Worm (Caenorhabditis elegans) whole organism, L2 larva: ENCODE measurements around the gene rsp-6.

Experiments used
- R02D3.7 ChIP-seq: fragments of 150-350 bp; optimal IDR thresholded peaks from 2 replicates; lab custom pipeline; 2014; ENCODE audit warnings: missing biosample characterization, missing genetic modification characterization
- Y55F3AM.14 ChIP-seq: fragments of 200-800 bp; sonication (Bioruptor generic); optimal IDR thresholded peaks from 2 replicates; lab custom pipeline; 2018; ENCODE audit warnings: mild to moderate bottlenecking, missing genetic modification characterization, missing compliant biosample characterization
- alr-1 ChIP-seq: fragments of 150-350 bp; optimal IDR thresholded peaks from 2 replicates; lab custom pipeline; 2014; ENCODE audit warnings: missing biosample characterization, missing genetic modification characterization
- aly-2 ChIP-seq: fragments of 150-350 bp; optimal IDR thresholded peaks from 2 replicates; lab custom pipeline; 2014; ENCODE audit warnings: missing biosample characterization, missing genetic modification characterization
- crh-2 ChIP-seq: sonication (generic microtip); optimal IDR thresholded peaks from 2 replicates; lab custom pipeline; 2017; ENCODE audit warnings: missing biosample characterization, missing genetic modification characterization
- dmd-4 ChIP-seq: sonication (generic microtip); optimal IDR thresholded peaks from 2 replicates; lab custom pipeline; 2017; ENCODE audit warnings: missing biosample characterization, missing genetic modification characterization
- egl-27 ChIP-seq: sonication (generic microtip); optimal IDR thresholded peaks from 3 replicates; lab custom pipeline; 2017; ENCODE audit warnings: missing biosample characterization, missing genetic modification reagents, missing genetic modification characterization
- elt-1 ChIP-seq: fragments of 150-350 bp; optimal IDR thresholded peaks from 2 replicates; lab custom pipeline; 2014; ENCODE audit warnings: missing biosample characterization, missing genetic modification characterization
- elt-3 ChIP-seq: sonication (generic microtip); optimal IDR thresholded peaks from 2 replicates; lab custom pipeline; 2017; ENCODE audit warnings: missing biosample characterization, missing genetic modification characterization
- lin-13 ChIP-seq: fragments of 150-350 bp; optimal IDR thresholded peaks from 2 replicates; lab custom pipeline; 2014; ENCODE audit warnings: missing biosample characterization, missing genetic modification reagents, missing genetic modification characterization
- lin-39 ChIP-seq: fragments of 150-350 bp; optimal IDR thresholded peaks from 2 replicates; lab custom pipeline; 2014; ENCODE audit warnings: missing biosample characterization, missing genetic modification reagents, missing genetic modification characterization
- lsy-2 ChIP-seq, 2 experiments: fragments of 150-350 bp in 1 of 2; sonication (generic microtip) in 1 of 2; optimal IDR thresholded peaks; 2 replicates each; lab custom pipeline; 2014 to 2017; ENCODE audit warnings: missing biosample characterization in 2 of 2, missing genetic modification characterization in 2 of 2
- mab-5 ChIP-seq: fragments of 150-350 bp; optimal IDR thresholded peaks from 2 replicates; lab custom pipeline; 2014; ENCODE audit warnings: missing biosample characterization, missing genetic modification characterization
- mbf-1 ChIP-seq: sonication (generic microtip); optimal IDR thresholded peaks from 2 replicates; lab custom pipeline; 2017; ENCODE audit warnings: missing biosample characterization, missing genetic modification characterization
- mdl-1 ChIP-seq, 2 experiments: fragments of 150-350 bp in 1 of 2; sonication (generic microtip) in 1 of 2; optimal IDR thresholded peaks; 2 replicates each; lab custom pipeline; 2017; ENCODE audit warnings: missing biosample characterization in 2 of 2, missing genetic modification characterization in 2 of 2
- nhr-10 ChIP-seq: sonication (generic microtip); optimal IDR thresholded peaks from 2 replicates; lab custom pipeline; 2017; ENCODE audit warnings: missing biosample characterization, missing genetic modification characterization
- nhr-11 ChIP-seq: fragments of 150-350 bp; optimal IDR thresholded peaks from 2 replicates; lab custom pipeline; 2014; ENCODE audit warnings: missing biosample characterization, missing genetic modification characterization
- nhr-12 ChIP-seq: fragments of 150-350 bp; optimal IDR thresholded peaks from 2 replicates; lab custom pipeline; 2014; ENCODE audit warnings: missing biosample characterization, missing genetic modification characterization
- nhr-129 ChIP-seq: fragments of 150-350 bp; optimal IDR thresholded peaks from 2 replicates; lab custom pipeline; 2014; ENCODE audit warnings: missing biosample characterization, missing genetic modification characterization
- nhr-23 ChIP-seq: fragments of 150-350 bp; optimal IDR thresholded peaks from 2 replicates; lab custom pipeline; 2014; ENCODE audit warnings: missing biosample characterization, missing genetic modification reagents, missing genetic modification characterization
- nhr-237 ChIP-seq: fragments of 150-350 bp; optimal IDR thresholded peaks from 2 replicates; lab custom pipeline; 2014; ENCODE audit warnings: missing biosample characterization, missing genetic modification characterization
- nhr-25 ChIP-seq: fragments of 150-350 bp; sonication (generic microtip); optimal IDR thresholded peaks from 3 replicates; lab custom pipeline; 2014; ENCODE audit warnings: missing biosample characterization, missing genetic modification characterization
- nhr-6 ChIP-seq: fragments of 150-350 bp; optimal IDR thresholded peaks from 2 replicates; lab custom pipeline; 2014; ENCODE audit warnings: missing biosample characterization, missing genetic modification characterization
- nhr-77 ChIP-seq: fragments of 150-350 bp; optimal IDR thresholded peaks from 2 replicates; lab custom pipeline; 2014; ENCODE audit warnings: missing biosample characterization, missing genetic modification characterization
- peb-1 ChIP-seq: fragments of 150-350 bp; optimal IDR thresholded peaks from 2 replicates; lab custom pipeline; 2014; ENCODE audit warnings: missing biosample characterization, missing genetic modification characterization
- sem-4 ChIP-seq: fragments of 150-350 bp; optimal IDR thresholded peaks from 2 replicates; lab custom pipeline; 2014; ENCODE audit warnings: missing biosample characterization, missing genetic modification reagents, missing genetic modification characterization
- sma-3 ChIP-seq: sonication (generic microtip); optimal IDR thresholded peaks from 2 replicates; lab custom pipeline; 2016; ENCODE audit warnings: missing genetic modification reagents, missing genetic modification characterization, missing compliant biosample characterization
- snpc-4 ChIP-seq: fragments of 150-350 bp; optimal IDR thresholded peaks from 2 replicates; lab custom pipeline; 2014; ENCODE audit warnings: missing biosample characterization, missing genetic modification characterization
- unc-39 ChIP-seq: fragments of 150-350 bp; optimal IDR thresholded peaks from 2 replicates; lab custom pipeline; 2014; ENCODE audit warnings: missing biosample characterization, missing genetic modification characterization
- unc-55 ChIP-seq: fragments of 150-350 bp; sonication (generic microtip); optimal IDR thresholded peaks from 3 replicates; lab custom pipeline; 2014; ENCODE audit warnings: missing biosample characterization, missing genetic modification reagents, missing genetic modification characterization
- unc-62 ChIP-seq: fragments of 150-350 bp; optimal IDR thresholded peaks from 2 replicates; lab custom pipeline; 2014; ENCODE audit warnings: missing biosample characterization, missing genetic modification reagents, missing genetic modification characterization
- zag-1 ChIP-seq: fragments of 150-350 bp; optimal IDR thresholded peaks from 2 replicates; lab custom pipeline; 2014; ENCODE audit warnings: missing biosample characterization, missing genetic modification characterization
- ztf-1 ChIP-seq: fragments of 200-800 bp; sonication (Bioruptor generic); conservative IDR thresholded peaks from 2 replicates; pipeline ENCODE4 v1.3.6; 2022; ENCODE audit warnings: missing genetic modification characterization, missing compliant biosample characterization
- ztf-11 ChIP-seq: sonication (generic microtip); optimal IDR thresholded peaks from 2 replicates; lab custom pipeline; 2017; ENCODE audit warnings: missing biosample characterization, missing genetic modification characterization
- ztf-4 ChIP-seq: fragments of 150-350 bp; optimal IDR thresholded peaks from 2 replicates; lab custom pipeline; 2014; ENCODE audit warnings: missing biosample characterization, missing genetic modification characterization

rsp-6 gene

ce11 chrIV:7764319-7764718, 26.7 kb downstream of the rsp-6 start:
- no peak for TF ChIP-seq dmd-4
- TF ChIP-seq nhr-77: no peak
- no peak for TF ChIP-seq sem-4 (tag; lab: Kevin White, UChicago)
- no peak for TF ChIP-seq nhr-25 (tag; lab: Kevin White, UChicago)
- no peak for TF ChIP-seq crh-2 (tag; lab: Kevin White, UChicago)
- TF ChIP-seq nhr-237 (tag; lab: Kevin White, UChicago): no peak
- TF ChIP-seq nhr-129 (tag; lab: Kevin White, UChicago): no peak
- no peak for TF ChIP-seq snpc-4
- TF ChIP-seq mab-5 (tag; lab: Kevin White, UChicago): no peak
- TF ChIP-seq lin-39 (tag; lab: Kevin White, UChicago): no peak
- no peak for TF ChIP-seq ztf-1 (GFP tag; lab: Robert Waterston, UW)
- no peak for TF ChIP-seq ztf-11 (tag; lab: Kevin White, UChicago)
- TF ChIP-seq lin-13 (GFP tag; lab: Kevin White, UChicago): no peak
- TF ChIP-seq lsy-2 (tag; optimal IDR thresholded peaks at IDR 0.05; lab: Kevin White, UChicago): no peak
- TF ChIP-seq aly-2 (tag; lab: Kevin White, UChicago): no peak
- TF ChIP-seq R02D3.7 (tag; lab: Kevin White, UChicago): no peak
- no peak for TF ChIP-seq nhr-6 (tag; lab: Kevin White, UChicago)
- TF ChIP-seq elt-1 (tag; lab: Kevin White, UChicago): no peak

DNA sequence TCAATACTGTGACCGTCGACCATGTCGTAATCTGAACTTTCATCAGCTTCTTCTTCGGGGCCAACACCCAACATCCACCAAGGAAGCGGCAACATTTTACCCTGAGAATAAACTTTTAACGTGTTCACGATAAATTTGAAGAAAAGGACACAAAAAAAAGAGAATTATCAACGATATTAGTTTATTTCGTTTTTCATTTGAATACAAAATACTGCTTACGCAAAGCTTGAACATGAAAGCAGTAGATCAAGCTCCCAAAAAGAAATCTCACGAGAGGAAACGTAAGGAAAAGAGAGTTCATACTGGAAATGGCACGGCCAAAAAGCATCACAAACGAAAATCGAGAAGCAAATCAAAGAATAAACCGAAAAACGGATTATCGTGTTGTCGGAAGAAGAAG, 27.3 kb downstream of the rsp-6 start, which contains the start of the genes C46A5.6 and C46A5.1:
TSS of gene C46A5.6 (minus strand) at position 101 of the 400 bp plus-strand sequence.
TSS of gene C46A5.1 (plus strand) at position 184 of the 400 bp plus-strand sequence.
- no peak for TF ChIP-seq nhr-23 (tag; lab: Kevin White, UChicago)

DNA sequence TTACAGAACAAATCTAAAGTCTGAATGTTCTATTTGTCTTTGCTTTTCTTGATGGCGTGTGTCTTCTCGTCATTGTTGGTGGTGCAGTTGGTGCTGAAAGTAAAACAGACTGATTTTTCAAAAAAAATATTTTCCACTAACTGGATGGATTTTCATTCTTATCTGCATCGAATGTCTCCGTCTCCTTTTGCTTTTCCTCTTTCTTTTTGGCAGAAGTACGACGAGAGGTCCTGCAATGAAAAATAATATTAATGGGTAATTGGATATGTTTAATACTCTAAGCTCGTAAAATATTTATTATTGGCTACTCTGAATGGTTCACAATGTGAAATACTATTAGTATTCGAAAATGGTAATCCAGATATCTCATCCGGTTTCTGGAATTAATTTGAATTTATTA, 30.9 kb downstream of the rsp-6 start, which contains the start of gene del-7:
TSS of gene del-7 (plus strand) at position 301 of the 400 bp plus-strand sequence.
- TF ChIP-seq ztf-4 (tag; lab: Kevin White, UChicago): no peak
- TF ChIP-seq unc-62: no peak
- no peak for TF ChIP-seq egl-27 (tag; lab: Kevin White, UChicago)
- TF ChIP-seq lin-13 (GFP tag; lab: Kevin White, UChicago): no peak
- TF ChIP-seq nhr-12 (tag; lab: Kevin White, UChicago): no peak
- TF ChIP-seq nhr-129 (tag; lab: Kevin White, UChicago): no peak
- TF ChIP-seq lin-39 (tag; lab: Kevin White, UChicago): no peak
- TF ChIP-seq nhr-11 (tag; lab: Kevin White, UChicago): no peak
- TF ChIP-seq elt-3: no peak
- no peak for TF ChIP-seq nhr-237 (tag; lab: Kevin White, UChicago)
- TF ChIP-seq unc-39 (tag; lab: Kevin White, UChicago): no peak
- TF ChIP-seq nhr-25 (tag; lab: Kevin White, UChicago): no peak

ce11 chrIV:7759527-7759926, 31.5 kb downstream of the rsp-6 start, which contains the start of gene dsb-3:
Gene dsb-3, minus strand, starts transcription at chrIV:7759627.
- no peak for TF ChIP-seq sma-3
- no peak for TF ChIP-seq nhr-25 (tag; lab: Kevin White, UChicago)
- no peak for TF ChIP-seq lin-13 (GFP tag; lab: Kevin White, UChicago)
- TF ChIP-seq nhr-77: no peak
- no peak for TF ChIP-seq nhr-10 (tag; lab: Kevin White, UChicago)
- TF ChIP-seq aly-2 (tag; lab: Kevin White, UChicago): no peak
- TF ChIP-seq mbf-1: no peak
- no peak for TF ChIP-seq nhr-6 (tag; lab: Kevin White, UChicago)
- no peak for TF ChIP-seq alr-1 (tag; lab: Kevin White, UChicago)

ce11 chrIV:7757245-7757644, 33.8 kb downstream of the rsp-6 start, which contains the start of gene C46A5.4:
Gene C46A5.4, minus strand, starts transcription at chrIV:7757345.
- TF ChIP-seq peb-1 (no peak), nhr-6 (tag; lab: Kevin White, UChicago) (no peak), sem-4 (tag; lab: Kevin White, UChicago) (no peak), ztf-1 (GFP tag; lab: Robert Waterston, UW) (no peak), ztf-11 (tag; lab: Kevin White, UChicago) (no peak), zag-1 (tag; lab: Kevin White, UChicago) (no peak), elt-1 (tag; lab: Kevin White, UChicago) (no peak), lsy-2 (tag; optimal IDR thresholded peaks at IDR 0.05; lab: Kevin White, UChicago) (no peak), mdl-1 (tag; optimal IDR thresholded peaks at IDR 0.05; lab: Kevin White, UChicago) (no peak), unc-55 (GFP tag; lab: Kevin White, UChicago) (no peak), nhr-12 (tag; lab: Kevin White, UChicago) (no peak), Y55F3AM.14 (GFP tag; lab: Kevin White, UChicago) (no peak)
